Fruit fly (Drosophila melanogaster): ENCODE results near the gene CG9512.

- TF ChIP-seq jing (GFP tag; optimal IDR thresholded peaks at IDR 0.05) (no peak), exex (tag; optimal IDR thresholded peaks at IDR 0.05) (peak; percentile 23), nau (GFP tag; optimal IDR thresholded peaks at IDR 0.05) (no peak), CG4730 (GFP tag; IDR thresholded peaks at IDR 0.05) (no peak), Sox102F (GFP tag; optimal IDR thresholded peaks at IDR 0.05) (no peak), CG16815 (GFP tag; optimal IDR thresholded peaks at IDR 0.05) (no peak)
These were observed 46.1 kb upstream of the CG9512 start for dm6 chrX:14951346-14951862.
